Fruit fly (Drosophila melanogaster) whole organism, embryonic: ENCODE results near the gene solo.

ENCODE experiments used
- Aef1 ChIP-seq: fragments of 200-800 bp; sonication (Bioruptor generic); IDR thresholded peaks from 3 replicates; pipeline ENCODE4 v1.3.6; 2022; ENCODE audit warnings: missing biosample characterization, missing genetic modification characterization
- Antp ChIP-seq: fragments of 200-800 bp; sonication (Bioruptor generic); optimal IDR thresholded peaks from 3 replicates; lab custom pipeline; 2016; ENCODE audit warnings: missing biosample characterization, missing genetic modification characterization
- B-H2 ChIP-seq: fragments of 200-800 bp; sonication (Bioruptor generic); optimal IDR thresholded peaks from 2 replicates; lab custom pipeline; 2018; ENCODE audit warnings: missing biosample characterization, mild to moderate bottlenecking, missing genetic modification characterization
- Blimp-1 ChIP-seq: fragments of 200-800 bp; sonication (Bioruptor generic); optimal IDR thresholded peaks from 3 replicates; lab custom pipeline; 2018; ENCODE audit warnings: missing biosample characterization, missing genetic modification characterization, mild to moderate bottlenecking, moderate library complexity, missing genetic modification reagents
- CG11398 ChIP-seq: fragments of 200-800 bp; sonication (Bioruptor generic); optimal IDR thresholded peaks from 2 replicates; lab custom pipeline; 2016; ENCODE audit warnings: missing biosample characterization, missing genetic modification characterization
- CG11696 ChIP-seq: fragments of 200-800 bp; sonication (Bioruptor generic); IDR thresholded peaks from 2 replicates; pipeline ENCODE4 v1.3.6; 2022; ENCODE audit warnings: missing biosample characterization, missing genetic modification characterization
- CG12391 ChIP-seq: fragments of 200-800 bp; sonication (Bioruptor generic); optimal IDR thresholded peaks from 3 replicates; lab custom pipeline; 2018; ENCODE audit warnings: missing biosample characterization, mild to moderate bottlenecking, missing genetic modification characterization, moderate library complexity
- CG13287 ChIP-seq: fragments of 200-800 bp; sonication (Bioruptor generic); IDR thresholded peaks from 2 replicates; pipeline ENCODE4 v1.3.6; 2022; ENCODE audit warnings: missing biosample characterization, missing genetic modification characterization; ENCODE audit not compliant: partially characterized antibody
- CG14710 ChIP-seq: fragments of 200-800 bp; sonication (Bioruptor generic); optimal IDR thresholded peaks from 3 replicates; lab custom pipeline; 2019; ENCODE audit warnings: missing biosample characterization, mild to moderate bottlenecking, missing genetic modification characterization, moderate library complexity
- CG1647 ChIP-seq: fragments of 200-800 bp; sonication (Bioruptor generic); optimal IDR thresholded peaks from 3 replicates; lab custom pipeline; 2016; ENCODE audit warnings: missing biosample characterization, missing genetic modification characterization
- CG18476 ChIP-seq: fragments of 200-800 bp; sonication (Bioruptor generic); optimal IDR thresholded peaks from 2 replicates; lab custom pipeline; 2016; ENCODE audit warnings: missing biosample characterization, mild to moderate bottlenecking, missing genetic modification characterization
- CG18764 ChIP-seq: fragments of 200-800 bp; sonication (Bioruptor generic); optimal IDR thresholded peaks from 3 replicates; lab custom pipeline; 2016; ENCODE audit warnings: missing biosample characterization, missing genetic modification characterization
- CG3407 ChIP-seq: fragments of 200-800 bp; sonication (Bioruptor generic); optimal IDR thresholded peaks from 2 replicates; lab custom pipeline; 2018; ENCODE audit warnings: missing biosample characterization, mild to moderate bottlenecking, missing genetic modification characterization
- CG34422 ChIP-seq: fragments of 200-800 bp; sonication (Bioruptor generic); IDR thresholded peaks from 3 replicates; pipeline ENCODE4 v1.3.6; 2022; ENCODE audit warnings: missing biosample characterization, missing genetic modification characterization
- CG43689 ChIP-seq: fragments of 200-800 bp; sonication (Bioruptor generic); IDR thresholded peaks from 2 replicates; pipeline ENCODE4 v1.3.6; 2022; ENCODE audit warnings: missing biosample characterization, missing genetic modification characterization
- CG4854 ChIP-seq: fragments of 200-800 bp; sonication (Bioruptor generic); optimal IDR thresholded peaks from 2 replicates; lab custom pipeline; 2016; ENCODE audit warnings: missing biosample characterization, missing genetic modification characterization, inconsistent platforms
- CG7745 ChIP-seq: fragments of 200-800 bp; sonication (Bioruptor generic); optimal IDR thresholded peaks from 2 replicates; lab custom pipeline; 2018; ENCODE audit warnings: missing biosample characterization, mild to moderate bottlenecking, missing genetic modification characterization, moderate library complexity
- CrebB ChIP-seq: fragments of 200-800 bp; sonication (Bioruptor generic); optimal IDR thresholded peaks from 3 replicates; lab custom pipeline; 2018; ENCODE audit warnings: missing biosample characterization, mild to moderate bottlenecking, missing genetic modification characterization
- Fer1 ChIP-seq: fragments of 200-800 bp; sonication (Bioruptor generic); optimal IDR thresholded peaks from 2 replicates; lab custom pipeline; 2017; ENCODE audit warnings: missing biosample characterization, mild to moderate bottlenecking, missing genetic modification characterization
- Hr51 ChIP-seq, 2 experiments: fragments of 200-800 bp; sonication (Bioruptor generic); optimal IDR thresholded peaks; 2 replicates in 1 of 2; 3 replicates in 1 of 2; lab custom pipeline; 2016 to 2018; ENCODE audit warnings: missing biosample characterization in 2 of 2, missing genetic modification characterization in 2 of 2, mild to moderate bottlenecking in 1 of 2, moderate library complexity in 1 of 2
- Hsf ChIP-seq: fragments of 200-800 bp; sonication (Bioruptor generic); optimal IDR thresholded peaks from 3 replicates; lab custom pipeline; 2016; ENCODE audit warnings: missing biosample characterization, missing genetic modification characterization
- NK7.1 ChIP-seq: fragments of 200-800 bp; sonication (Bioruptor generic); optimal IDR thresholded peaks from 3 replicates; lab custom pipeline; 2016; ENCODE audit warnings: missing biosample characterization, missing genetic modification characterization
- Nf-YB ChIP-seq: fragments of 200-800 bp; sonication (Bioruptor generic); optimal IDR thresholded peaks from 3 replicates; lab custom pipeline; 2019; ENCODE audit warnings: missing biosample characterization, mild to moderate bottlenecking, missing genetic modification characterization, moderate library complexity
- PHDP ChIP-seq: fragments of 200-800 bp; sonication (Bioruptor generic); optimal IDR thresholded peaks from 3 replicates; lab custom pipeline; 2018; ENCODE audit warnings: missing biosample characterization, mild to moderate bottlenecking, missing genetic modification characterization, moderate library complexity
- Pdp1 ChIP-seq, 2 experiments: fragments of 200-800 bp; sonication (Bioruptor generic); optimal IDR thresholded peaks; 3 replicates each; lab custom pipeline; 2016; ENCODE audit warnings: missing biosample characterization in 2 of 2, missing genetic modification characterization in 2 of 2, mild to moderate bottlenecking in 1 of 2, moderate library complexity in 1 of 2
- Poxn ChIP-seq: fragments of 200-800 bp; sonication (Bioruptor generic); IDR thresholded peaks from 2 replicates; pipeline ENCODE4 v1.3.6; 2022; ENCODE audit warnings: missing biosample characterization, missing genetic modification characterization
- Sin3A ChIP-seq: fragments of >200 bp; optimal IDR thresholded peaks from 2 replicates; lab custom pipeline; 2018
- Trl ChIP-seq, 3 experiments: fragments of >200 bp in 2 of 3; fragments of 200-800 bp in 1 of 3; sonication (Bioruptor generic) in 1 of 3; optimal IDR thresholded peaks; 2 replicates in 1 of 3; 3 replicates in 2 of 3; lab custom pipeline; 2016 to 2017; ENCODE audit warnings: missing biosample characterization in 1 of 3, missing genetic modification characterization in 1 of 3
- ap ChIP-seq: fragments of 200-800 bp; sonication (Bioruptor generic); IDR thresholded peaks from 2 replicates; pipeline ENCODE4 v1.3.6; 2022; ENCODE audit warnings: missing biosample characterization, missing genetic modification characterization
- cad ChIP-seq: fragments of >200 bp; optimal IDR thresholded peaks from 2 replicates; lab custom pipeline; 2017; ENCODE audit warnings: missing biosample characterization, missing genetic modification characterization
- chif ChIP-seq, 2 experiments: fragments of 200-800 bp; sonication (Bioruptor generic); optimal IDR thresholded peaks; 3 replicates each; lab custom pipeline; 2016; ENCODE audit warnings: missing biosample characterization in 2 of 2, missing genetic modification characterization in 2 of 2
- crp ChIP-seq, 2 experiments: fragments of 200-800 bp; sonication (Bioruptor generic); optimal IDR thresholded peaks; 2 replicates in 1 of 2; 3 replicates in 1 of 2; lab custom pipeline; 2017; ENCODE audit warnings: missing biosample characterization in 2 of 2, missing genetic modification characterization in 2 of 2, mild to moderate bottlenecking in 1 of 2, moderate library complexity in 1 of 2
- danr ChIP-seq: fragments of 200-800 bp; sonication (Bioruptor generic); IDR thresholded peaks from 2 replicates; pipeline ENCODE4 v1.3.6; 2022; ENCODE audit warnings: missing biosample characterization, missing genetic modification characterization
- dimm ChIP-seq: fragments of 200-800 bp; sonication (Bioruptor generic); IDR thresholded peaks from 2 replicates; pipeline ENCODE4 v1.3.6; 2022; ENCODE audit warnings: missing biosample characterization, missing genetic modification characterization
- dm ChIP-seq: fragments of 200-800 bp; sonication (Bioruptor generic); optimal IDR thresholded peaks from 3 replicates; lab custom pipeline; 2016; ENCODE audit warnings: missing biosample characterization, missing genetic modification characterization
- eyg ChIP-seq: fragments of 200-800 bp; sonication (Bioruptor generic); optimal IDR thresholded peaks from 3 replicates; lab custom pipeline; 2016; ENCODE audit warnings: missing biosample characterization, missing genetic modification characterization
- fd96Cb ChIP-seq: fragments of 200-800 bp; sonication (Bioruptor generic); optimal IDR thresholded peaks from 2 replicates; lab custom pipeline; 2018; ENCODE audit warnings: missing biosample characterization, mild to moderate bottlenecking, missing genetic modification characterization, moderate library complexity
- hth ChIP-seq: fragments of >200 bp; optimal IDR thresholded peaks from 2 replicates; lab custom pipeline; 2017; ENCODE audit warnings: inconsistent platforms
- insv ChIP-seq, 2 experiments: fragments of 200-800 bp; sonication (Bioruptor generic); optimal IDR thresholded peaks; 3 replicates each; lab custom pipeline; 2016 to 2018; ENCODE audit warnings: missing biosample characterization in 2 of 2, missing genetic modification characterization in 2 of 2
- nerfin-2 ChIP-seq: fragments of 200-800 bp; sonication (Bioruptor generic); IDR thresholded peaks from 2 replicates; pipeline ENCODE4 v1.3.6; 2022; ENCODE audit warnings: missing biosample characterization, missing genetic modification characterization; ENCODE audit not compliant: partially characterized antibody
- pb ChIP-seq: fragments of 200-800 bp; sonication (Bioruptor generic); optimal IDR thresholded peaks from 3 replicates; lab custom pipeline; 2016; ENCODE audit warnings: missing biosample characterization, missing genetic modification characterization
- sens ChIP-seq: fragments of 200-800 bp; sonication (Bioruptor generic); peaks from one replicate; lab custom pipeline; 2016; ENCODE audit warnings: missing biosample characterization, missing genetic modification characterization
- seq ChIP-seq: fragments of 200-800 bp; sonication (Bioruptor generic); IDR thresholded peaks from 2 replicates; pipeline ENCODE4 v1.3.6; 2022; ENCODE audit warnings: missing biosample characterization, missing genetic modification characterization
- sob ChIP-seq: fragments of 200-800 bp; sonication (Bioruptor generic); IDR thresholded peaks from 2 replicates; pipeline ENCODE4 v1.3.6; 2022; ENCODE audit warnings: missing biosample characterization, missing genetic modification characterization
- stc ChIP-seq: fragments of 200-800 bp; sonication (Bioruptor generic); IDR thresholded peaks from 2 replicates; pipeline ENCODE4 v1.3.6; 2022; ENCODE audit warnings: missing biosample characterization, missing genetic modification characterization
- tll ChIP-seq, 2 experiments: fragments of 200-800 bp in 1 of 2; fragments of >200 bp in 1 of 2; sonication (Bioruptor generic) in 1 of 2; optimal IDR thresholded peaks; 2 replicates each; lab custom pipeline; 2017 to 2019; ENCODE audit warnings: missing biosample characterization in 2 of 2, missing genetic modification characterization in 2 of 2, mild to moderate bottlenecking in 1 of 2, moderate library complexity in 1 of 2
- tna ChIP-seq: fragments of 200-800 bp; sonication (Bioruptor generic); IDR thresholded peaks from 2 replicates; pipeline ENCODE4 v1.3.6; 2022; ENCODE audit warnings: missing biosample characterization, missing genetic modification characterization; ENCODE audit not compliant: partially characterized antibody
- unc-4 ChIP-seq: fragments of 200-800 bp; sonication (Bioruptor generic); IDR thresholded peaks from 2 replicates; pipeline ENCODE4 v1.3.6; 2022; ENCODE audit warnings: missing biosample characterization, missing genetic modification characterization; ENCODE audit not compliant: partially characterized antibody
- z ChIP-seq: fragments of 200-800 bp; sonication (Bioruptor generic); IDR thresholded peaks from 3 replicates; pipeline ENCODE4 v1.3.6; 2022; ENCODE audit warnings: missing biosample characterization, missing genetic modification characterization

The solo gene

dm6 chr2L:15113234-15113916 is 51.9 kb downstream of the solo start, which contains the start of gene stc (continued):
- TF ChIP-seq CG3407 (GFP tag; lab: Kevin White, UChicago) (no peak), Blimp-1 (GFP tag; lab: Kevin White, UChicago) (peak; percentile 83), cad (peak; percentile 10), Poxn (GFP tag; lab: Robert Waterston, UW) (no peak), nerfin-2 (GFP tag; lab: Robert Waterston, UW) (0 out of 2 replicates have a peak, but pooled peaks have one; percentile 60), sob (peak; percentile 33; the same call in 1 of the 2 replicates), CG43689 (GFP tag; lab: Robert Waterston, UW) (no peak), z (GFP tag; lab: Robert Waterston, UW) (no peak), chif (GFP tag; optimal IDR thresholded peaks at IDR 0.05; lab: Kevin White, UChicago) (peak; percentile 6 to 62), fd96Cb (tag; lab: Kevin White, UChicago) (no peak), Nf-YB (GFP tag; lab: Kevin White, UChicago) (peak; percentile 11), dimm (GFP tag; lab: Robert Waterston, UW) (no peak), pb (no peak), hth (lab: Kevin White, UChicago) (no peak), Hsf (GFP tag; lab: Kevin White, UChicago) (peak; percentile 58), Pdp1 (GFP tag; optimal IDR thresholded peaks at IDR 0.05; lab: Kevin White, UChicago) (peak; percentile 40 to 80), Antp (GFP tag; lab: Kevin White, UChicago) (peak; percentile 45), Hr51 (GFP tag; optimal IDR thresholded peaks at IDR 0.05; lab: Kevin White, UChicago) (peak in 1 of 2 experiments; percentile 23), tna (GFP tag; lab: Robert Waterston, UW) (peak; percentile 61; the same call in 1 of the 2 replicates), B-H2 (GFP tag; lab: Kevin White, UChicago) (peak; percentile 61), CG13287 (GFP tag; lab: Robert Waterston, UW) (peak; percentile 84), seq (GFP tag; lab: Robert Waterston, UW) (no peak), Aef1 (GFP tag; lab: Robert Waterston, UW) (peak; percentile 18; the same call in 1 of the 3 replicates), unc-4 (GFP tag; lab: Robert Waterston, UW) (peak; percentile 78), eyg (GFP tag; lab: Kevin White, UChicago) (no peak), dm (peak; percentile 78), CG11696 (GFP tag; lab: Robert Waterston, UW) (no peak), sens (GFP tag; lab: Kevin White, UChicago) (peak; percentile 93), ap (GFP tag; lab: Robert Waterston, UW) (no peak), CG12391 (tag; lab: Kevin White, UChicago) (peak; percentile 47), crp (GFP tag; optimal IDR thresholded peaks at IDR 0.05; lab: Kevin White, UChicago) (peak; percentile 30 to 86), Fer1 (GFP tag; lab: Kevin White, UChicago) (no peak), CG1647 (GFP tag; lab: Kevin White, UChicago) (peak; percentile 14), danr (GFP tag; lab: Robert Waterston, UW) (no peak), CG11398 (peak; percentile 20), NK7.1 (peak; percentile 28), insv (GFP tag; optimal IDR thresholded peaks at IDR 0.05; lab: Kevin White, UChicago) (peak in 1 of 2 experiments; percentile 39), PHDP (tag; lab: Kevin White, UChicago) (peak; percentile 36), CG14710 (tag; lab: Kevin White, UChicago) (peak; percentile 69), tll (GFP tag; optimal IDR thresholded peaks at IDR 0.05; lab: Kevin White, UChicago) (peak in 1 of 2 experiments; percentile 45), Sin3A (lab: Kevin White, UChicago) (peak; percentile 55), CG4854 (GFP tag; lab: Kevin White, UChicago) (peak; percentile 37), CG34422 (GFP tag; lab: Robert Waterston, UW) (no peak), Trl (optimal IDR thresholded peaks at IDR 0.05; lab: Kevin White, UChicago) (no peak), Trl (GFP tag; optimal IDR thresholded peaks at IDR 0.05; lab: Kevin White, UChicago) (peak; percentile 57), CrebB (tag; lab: Kevin White, UChicago) (peak; percentile 34), CG18476 (GFP tag; lab: Kevin White, UChicago) (no peak), CG18764 (GFP tag; lab: Kevin White, UChicago) (no peak), CG7745 (tag; lab: Kevin White, UChicago) (no peak), stc (GFP tag; lab: Robert Waterston, UW) (peak; percentile 38; the same call in 1 of the 2 replicates)
